Worm (Caenorhabditis elegans): ENCODE data around the gene fat-5.

Gene fat-5

DNA sequence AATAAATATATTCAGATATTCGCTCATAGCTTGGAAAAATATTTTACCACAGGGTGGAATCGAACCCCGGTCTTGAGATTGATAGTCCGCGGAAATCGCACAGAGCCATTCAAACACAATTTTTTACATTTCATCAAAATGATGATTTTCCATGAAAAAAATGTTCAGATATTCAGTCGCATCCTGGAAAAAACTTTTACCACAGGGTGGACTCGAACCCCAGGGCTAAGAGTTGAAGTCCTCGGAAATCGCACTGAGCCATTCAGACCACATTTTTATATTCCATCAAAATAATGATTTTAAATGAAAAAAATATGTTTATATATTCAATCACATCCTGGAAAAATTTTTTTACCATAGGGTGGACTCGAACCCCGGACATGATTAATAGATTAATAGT, 2.3 kb upstream of the fat-5 start:
- TF ChIP-seq tab-1 (GFP tag; IDR thresholded peaks at IDR 0.05) (no peak), ztf-23 (GFP tag; IDR thresholded peaks at IDR 0.05) (no peak), T22C8.4 (GFP tag; IDR thresholded peaks at IDR 0.05) (no peak), ref-1 (GFP tag; conservative IDR thresholded peaks at IDR 0.05) (no peak), flt-1 (GFP tag; IDR thresholded peaks at IDR 0.05) (no peak), cog-1 (tag; optimal IDR thresholded peaks at IDR 0.05) (no peak)

ce11 chrV:17723142-17723781, 1.5 kb upstream of the fat-5 start:
- TF ChIP-seq T22C8.4 (GFP tag; IDR thresholded peaks at IDR 0.05) = no peak
- no peak for TF ChIP-seq cog-1 (tag; optimal IDR thresholded peaks at IDR 0.05)
- no peak for TF ChIP-seq med-1 (GFP tag; optimal IDR thresholded peaks at IDR 0.05; ENCODE audit: insufficient read depth)
- TF ChIP-seq klf-2 (GFP tag; conservative IDR thresholded peaks at IDR 0.05) = no peak
- no peak for TF ChIP-seq flt-1 (GFP tag; IDR thresholded peaks at IDR 0.05)
- no peak for TF ChIP-seq ztf-23 (GFP tag; IDR thresholded peaks at IDR 0.05)
- no peak for TF ChIP-seq ztf-29 (GFP tag; IDR thresholded peaks at IDR 0.05)
- TF ChIP-seq tab-1 (GFP tag; IDR thresholded peaks at IDR 0.05) = no peak
- TF ChIP-seq ref-1 (GFP tag; conservative IDR thresholded peaks at IDR 0.05) = no peak

- TF ChIP-seq T22C8.4 (GFP tag; IDR thresholded peaks at IDR 0.05) = no peak
Observed at ce11 chrV:17728336-17728735, 3.5 kb downstream of the fat-5 start.

- no peak for TF ChIP-seq ztf-29 (GFP tag; IDR thresholded peaks at IDR 0.05)
- no peak for TF ChIP-seq flt-1 (GFP tag; IDR thresholded peaks at IDR 0.05)
- no peak for TF ChIP-seq ref-1 (GFP tag; conservative IDR thresholded peaks at IDR 0.05)
- no peak for TF ChIP-seq klf-2 (GFP tag; conservative IDR thresholded peaks at IDR 0.05)
- no peak for TF ChIP-seq ztf-23 (GFP tag; IDR thresholded peaks at IDR 0.05)
- TF ChIP-seq T22C8.4 (GFP tag; IDR thresholded peaks at IDR 0.05) = no peak
- no peak for TF ChIP-seq tab-1 (GFP tag; IDR thresholded peaks at IDR 0.05)
- no peak for TF ChIP-seq med-1 (GFP tag; optimal IDR thresholded peaks at IDR 0.05; ENCODE audit: insufficient read depth)
- no peak for TF ChIP-seq cog-1 (tag; optimal IDR thresholded peaks at IDR 0.05)
Observed at ce11 chrV:17728757-17729156, 4.0 kb downstream of the fat-5 start.

ce11 chrV:17732516-17732915, 7.7 kb downstream of the fat-5 start, which contains the start of gene twk-42:
Gene twk-42 (minus strand): TSS chrV:17732616.
- TF ChIP-seq tab-1 (GFP tag; IDR thresholded peaks at IDR 0.05) (no peak), ztf-29 (GFP tag; IDR thresholded peaks at IDR 0.05) (no peak), cog-1 (tag; optimal IDR thresholded peaks at IDR 0.05) (no peak), ztf-23 (GFP tag; IDR thresholded peaks at IDR 0.05) (no peak), flt-1 (GFP tag; IDR thresholded peaks at IDR 0.05) (no peak), T22C8.4 (GFP tag; IDR thresholded peaks at IDR 0.05) (no peak), med-1 (GFP tag; optimal IDR thresholded peaks at IDR 0.05; ENCODE audit: insufficient read depth) (no peak), ref-1 (GFP tag; conservative IDR thresholded peaks at IDR 0.05) (no peak), klf-2 (GFP tag; conservative IDR thresholded peaks at IDR 0.05) (no peak)

- TF ChIP-seq klf-2 (GFP tag; conservative IDR thresholded peaks at IDR 0.05) (no peak), ref-1 (GFP tag; conservative IDR thresholded peaks at IDR 0.05) (no peak)
Observed at ce11 chrV:17739801-17740200, 15.0 kb downstream of the fat-5 start, which contains the start of gene cutl-4. Gene cutl-4 (minus strand): TSS chrV:17739901.

DNA sequence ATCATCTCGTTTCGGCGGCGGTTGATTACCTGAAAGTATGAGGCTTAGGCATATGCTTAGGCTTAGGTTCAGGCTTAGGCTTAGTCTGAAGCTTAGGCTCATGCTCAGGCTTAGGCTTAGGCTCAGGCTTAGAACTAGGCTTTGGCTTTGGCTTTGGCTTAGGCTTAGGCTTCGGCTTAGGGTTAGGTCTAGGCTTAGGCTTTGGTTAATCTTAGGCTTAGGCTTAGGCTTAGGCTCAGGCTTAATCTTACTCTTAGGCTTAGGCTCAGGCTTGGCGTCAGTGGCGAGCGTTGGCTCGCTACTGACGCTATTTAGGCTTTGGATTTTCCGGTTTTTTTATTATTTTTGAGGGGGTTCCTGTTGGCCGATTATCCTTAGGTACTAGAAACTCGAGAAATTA, 19.0 kb downstream of the fat-5 start:
- TF ChIP-seq med-1 (GFP tag; optimal IDR thresholded peaks at IDR 0.05; ENCODE audit: insufficient read depth) = no peak
- no peak for TF ChIP-seq tab-1 (GFP tag; IDR thresholded peaks at IDR 0.05)
- no peak for TF ChIP-seq klf-2 (GFP tag; conservative IDR thresholded peaks at IDR 0.05)
- TF ChIP-seq T22C8.4 (GFP tag; IDR thresholded peaks at IDR 0.05) = no peak
- no peak for TF ChIP-seq flt-1 (GFP tag; IDR thresholded peaks at IDR 0.05)
- no peak for TF ChIP-seq cog-1 (tag; optimal IDR thresholded peaks at IDR 0.05)
- TF ChIP-seq ztf-23 (GFP tag; IDR thresholded peaks at IDR 0.05) = no peak
- no peak for TF ChIP-seq ref-1 (GFP tag; conservative IDR thresholded peaks at IDR 0.05)
- no peak for TF ChIP-seq ztf-29 (GFP tag; IDR thresholded peaks at IDR 0.05)

DNA sequence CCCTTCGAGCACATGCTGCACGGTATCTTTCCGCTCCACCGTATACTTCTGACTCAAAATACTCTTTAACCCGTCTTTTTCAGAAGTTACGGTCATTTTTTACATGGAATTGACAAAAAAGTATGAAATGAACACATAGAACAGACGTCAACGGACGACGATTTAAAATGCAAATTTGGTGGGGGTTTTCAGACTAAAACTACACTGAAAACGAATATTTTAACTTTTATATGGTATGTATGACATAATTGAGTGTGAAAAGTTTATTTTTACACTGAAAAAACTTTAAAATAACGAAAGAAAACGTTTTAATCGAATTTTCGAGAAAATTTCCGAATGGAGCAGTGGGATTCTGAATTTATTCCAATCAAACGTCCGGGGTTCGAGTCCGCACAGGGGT, 22.2 kb downstream of the fat-5 start, which contains the start of gene twk-36:
Gene twk-36, minus strand, starts transcription at position 101 of the 400 bp plus-strand sequence.
- TF ChIP-seq cog-1 (tag; optimal IDR thresholded peaks at IDR 0.05) = no peak
- no peak for TF ChIP-seq T22C8.4 (GFP tag; IDR thresholded peaks at IDR 0.05)
- no peak for TF ChIP-seq klf-2 (GFP tag; conservative IDR thresholded peaks at IDR 0.05)
- no peak for TF ChIP-seq tab-1 (GFP tag; IDR thresholded peaks at IDR 0.05)
- no peak for TF ChIP-seq ztf-29 (GFP tag; IDR thresholded peaks at IDR 0.05)

- no peak for TF ChIP-seq klf-2 (GFP tag; conservative IDR thresholded peaks at IDR 0.05)
- no peak for TF ChIP-seq flt-1 (GFP tag; IDR thresholded peaks at IDR 0.05)
- TF ChIP-seq ztf-23 (GFP tag; IDR thresholded peaks at IDR 0.05) = no peak
- TF ChIP-seq ztf-29 (GFP tag; IDR thresholded peaks at IDR 0.05) = no peak
- no peak for TF ChIP-seq med-1 (GFP tag; optimal IDR thresholded peaks at IDR 0.05; ENCODE audit: insufficient read depth)
- no peak for TF ChIP-seq ref-1 (GFP tag; conservative IDR thresholded peaks at IDR 0.05)
- no peak for TF ChIP-seq cog-1 (tag; optimal IDR thresholded peaks at IDR 0.05)
- no peak for TF ChIP-seq tab-1 (GFP tag; IDR thresholded peaks at IDR 0.05)
- TF ChIP-seq T22C8.4 (GFP tag; IDR thresholded peaks at IDR 0.05) = no peak
Observed at ce11 chrV:17749181-17749580, 24.4 kb downstream of the fat-5 start, which contains the start of gene R12G8.1. Gene R12G8.1 (minus strand): TSS chrV:17749243.

- TF ChIP-seq ref-1 (GFP tag; conservative IDR thresholded peaks at IDR 0.05) (no peak), cog-1 (tag; optimal IDR thresholded peaks at IDR 0.05) (no peak), klf-2 (GFP tag; conservative IDR thresholded peaks at IDR 0.05) (no peak), tab-1 (GFP tag; IDR thresholded peaks at IDR 0.05) (no peak), flt-1 (GFP tag; IDR thresholded peaks at IDR 0.05) (no peak), ztf-23 (GFP tag; IDR thresholded peaks at IDR 0.05) (no peak), T22C8.4 (GFP tag; IDR thresholded peaks at IDR 0.05) (no peak), med-1 (GFP tag; optimal IDR thresholded peaks at IDR 0.05; ENCODE audit: insufficient read depth) (no peak), ztf-29 (GFP tag; IDR thresholded peaks at IDR 0.05) (no peak)
Observed at ce11 chrV:17752340-17752739, 27.5 kb downstream of the fat-5 start.
